Fruit fly (Drosophila melanogaster) whole organism, embryonic: ENCODE data around the gene P5CDh2.
A peak's percentile ranks its signal among the peaks of the same experiment; 100 is the strongest.

ENCODE experiments used
- Atf6 ChIP-seq: fragments of 200-800 bp; sonication (Bioruptor generic); IDR thresholded peaks from 2 replicates; pipeline ENCODE4 v1.3.6; 2022; ENCODE audit warnings: missing biosample characterization, missing genetic modification characterization
- CG1024 ChIP-seq: fragments of 200-800 bp; sonication (Bioruptor generic); IDR thresholded peaks from 2 replicates; pipeline ENCODE4 v1.3.6; 2022; ENCODE audit warnings: missing biosample characterization, missing genetic modification characterization
- CG11093 ChIP-seq: fragments of 200-800 bp; sonication (Bioruptor generic); IDR thresholded peaks from 3 replicates; pipeline ENCODE4 v1.3.6; 2022; ENCODE audit warnings: missing biosample characterization, missing genetic modification characterization
- CG11723 ChIP-seq: fragments of 200-800 bp; sonication (Bioruptor generic); optimal IDR thresholded peaks from 2 replicates; lab custom pipeline; 2017; ENCODE audit warnings: missing biosample characterization, mild to moderate bottlenecking, missing genetic modification characterization
- CG12299 ChIP-seq: fragments of 200-800 bp; sonication (Bioruptor generic); optimal IDR thresholded peaks from 2 replicates; lab custom pipeline; 2018; ENCODE audit warnings: missing biosample characterization, mild to moderate bottlenecking, missing genetic modification characterization
- CG13123 ChIP-seq: fragments of 200-800 bp; sonication (Bioruptor generic); optimal IDR thresholded peaks from 2 replicates; lab custom pipeline; 2016; ENCODE audit warnings: missing biosample characterization, missing genetic modification characterization
- CG13775 ChIP-seq: fragments of 200-800 bp; sonication (Bioruptor generic); optimal IDR thresholded peaks from 3 replicates; lab custom pipeline; 2017; ENCODE audit warnings: missing biosample characterization, mild to moderate bottlenecking, missing genetic modification characterization
- CG14710 ChIP-seq: fragments of 200-800 bp; sonication (Bioruptor generic); optimal IDR thresholded peaks from 3 replicates; lab custom pipeline; 2019; ENCODE audit warnings: missing biosample characterization, mild to moderate bottlenecking, missing genetic modification characterization, moderate library complexity
- CG15601 ChIP-seq: fragments of 200-800 bp; sonication (Bioruptor generic); optimal IDR thresholded peaks from 3 replicates; lab custom pipeline; 2019; ENCODE audit warnings: missing biosample characterization, mild to moderate bottlenecking, missing genetic modification characterization, moderate library complexity
- CG16815 ChIP-seq: fragments of 200-800 bp; sonication (Bioruptor generic); optimal IDR thresholded peaks from 3 replicates; lab custom pipeline; 2017; ENCODE audit warnings: missing biosample characterization, mild to moderate bottlenecking, missing genetic modification characterization
- CG17186 ChIP-seq: fragments of 200-800 bp; sonication (Bioruptor generic); optimal IDR thresholded peaks from 3 replicates; lab custom pipeline; 2017; ENCODE audit warnings: missing biosample characterization, missing genetic modification reagents, missing genetic modification characterization
- CG32767 ChIP-seq: fragments of 200-800 bp; sonication (Bioruptor generic); IDR thresholded peaks from 2 replicates; pipeline ENCODE4 v1.3.6; 2022; ENCODE audit warnings: missing biosample characterization, missing genetic modification characterization
- CG7963 ChIP-seq: fragments of 200-800 bp; sonication (Bioruptor generic); IDR thresholded peaks from 3 replicates; pipeline ENCODE4 v1.3.6; 2022; ENCODE audit warnings: missing biosample characterization, missing genetic modification characterization; ENCODE audit not compliant: partially characterized antibody
- CG8388 ChIP-seq: fragments of 200-800 bp; sonication (Bioruptor generic); optimal IDR thresholded peaks from 2 replicates; lab custom pipeline; 2019; ENCODE audit warnings: missing biosample characterization, mild to moderate bottlenecking, missing genetic modification characterization, moderate library complexity
- CG8478 ChIP-seq: fragments of >200 bp; optimal IDR thresholded peaks from 2 replicates; lab custom pipeline; 2018
- Chrac-16 ChIP-seq: fragments of 200-800 bp; sonication (Bioruptor generic); optimal IDR thresholded peaks from 3 replicates; lab custom pipeline; 2016; ENCODE audit warnings: missing biosample characterization, missing genetic modification characterization
- Doc3 ChIP-seq: fragments of 200-800 bp; sonication (Bioruptor generic); IDR thresholded peaks from 3 replicates; pipeline ENCODE4 v1.3.6; 2022; ENCODE audit warnings: missing biosample characterization, missing genetic modification characterization; ENCODE audit not compliant: partially characterized antibody
- Ets97D ChIP-seq: fragments of 200-800 bp; sonication (Bioruptor generic); optimal IDR thresholded peaks from 3 replicates; lab custom pipeline; 2016; ENCODE audit warnings: missing biosample characterization, missing genetic modification characterization
- Gsc ChIP-seq: fragments of 200-800 bp; sonication (Bioruptor generic); IDR thresholded peaks from 2 replicates; pipeline ENCODE4 v1.3.6; 2022; ENCODE audit warnings: missing biosample characterization, missing genetic modification characterization
- MESR4 ChIP-seq: fragments of 200-800 bp; sonication (Bioruptor generic); optimal IDR thresholded peaks from 2 replicates; lab custom pipeline; 2018; ENCODE audit warnings: missing biosample characterization, mild to moderate bottlenecking, missing genetic modification characterization, moderate library complexity
- Mad ChIP-seq: fragments of 200-800 bp; sonication (Bioruptor generic); optimal IDR thresholded peaks from 2 replicates; lab custom pipeline; 2016; ENCODE audit warnings: missing biosample characterization, missing genetic modification characterization
- Mes4 ChIP-seq: fragments of 200-800 bp; sonication (Bioruptor generic); optimal IDR thresholded peaks from 2 replicates; lab custom pipeline; 2016; ENCODE audit warnings: missing biosample characterization, missing genetic modification characterization
- NC2β ChIP-seq: fragments of 200-800 bp; sonication (Bioruptor generic); optimal IDR thresholded peaks from 2 replicates; lab custom pipeline; 2016; ENCODE audit warnings: missing biosample characterization, missing genetic modification characterization
- NFAT ChIP-seq: fragments of 200-800 bp; sonication (Bioruptor generic); IDR thresholded peaks from 2 replicates; pipeline ENCODE4 v1.3.6; 2022; ENCODE audit warnings: missing biosample characterization, missing genetic modification characterization
- Nf-YC ChIP-seq: fragments of 200-800 bp; optimal IDR thresholded peaks from 3 replicates; lab custom pipeline; 2019; ENCODE audit warnings: missing biosample characterization, mild to moderate bottlenecking, missing genetic modification characterization, moderate library complexity
- Oaz ChIP-seq: fragments of 200-800 bp; sonication (Bioruptor generic); IDR thresholded peaks from 2 replicates; pipeline ENCODE4 v1.3.6; 2022; ENCODE audit warnings: missing biosample characterization, missing genetic modification characterization
- Side ChIP-seq: fragments of 200-800 bp; sonication (Bioruptor generic); optimal IDR thresholded peaks from 2 replicates; lab custom pipeline; 2016; ENCODE audit warnings: missing biosample characterization, missing genetic modification characterization
- al ChIP-seq: fragments of 200-800 bp; sonication (Bioruptor generic); IDR thresholded peaks from 2 replicates; pipeline ENCODE4 v1.3.6; 2022; ENCODE audit warnings: missing biosample characterization, missing genetic modification characterization
- ato ChIP-seq: fragments of 200-800 bp; sonication (Bioruptor generic); IDR thresholded peaks from 2 replicates; pipeline ENCODE4 v1.3.6; 2022; ENCODE audit warnings: missing biosample characterization, missing genetic modification characterization; ENCODE audit not compliant: partially characterized antibody
- bcd ChIP-seq: fragments of 200-800 bp; sonication (Bioruptor generic); optimal IDR thresholded peaks from 2 replicates; lab custom pipeline; 2017; ENCODE audit warnings: missing biosample characterization, mild to moderate bottlenecking, missing genetic modification characterization
- bigmax ChIP-seq: fragments of 200-800 bp; sonication (Bioruptor generic); optimal IDR thresholded peaks from 2 replicates; lab custom pipeline; 2018; ENCODE audit warnings: missing biosample characterization, mild to moderate bottlenecking, missing genetic modification characterization
- cato ChIP-seq: fragments of 200-800 bp; sonication (Bioruptor generic); optimal IDR thresholded peaks from 2 replicates; lab custom pipeline; 2016; ENCODE audit warnings: missing biosample characterization, missing genetic modification characterization, borderline replicate concordance
- dati ChIP-seq: fragments of 200-800 bp; sonication (Bioruptor generic); IDR thresholded peaks from 2 replicates; pipeline ENCODE4 v1.3.6; 2022; ENCODE audit warnings: missing biosample characterization, missing genetic modification characterization
- dimm ChIP-seq: fragments of 200-800 bp; sonication (Bioruptor generic); IDR thresholded peaks from 2 replicates; pipeline ENCODE4 v1.3.6; 2022; ENCODE audit warnings: missing biosample characterization, missing genetic modification characterization
- dysf ChIP-seq: fragments of 200-800 bp; sonication (Bioruptor generic); IDR thresholded peaks from 3 replicates; pipeline ENCODE4 v1.3.6; 2022; ENCODE audit warnings: missing biosample characterization, missing genetic modification characterization
- eve ChIP-seq, 2 experiments: fragments of >200 bp; optimal IDR thresholded peaks; 2 replicates each; lab custom pipeline; 2017; ENCODE audit warnings: missing biosample characterization in 2 of 2, missing genetic modification characterization in 2 of 2
- gcm ChIP-seq: fragments of 200-800 bp; sonication (Bioruptor generic); optimal IDR thresholded peaks from 2 replicates; lab custom pipeline; 2019; ENCODE audit warnings: missing biosample characterization, mild to moderate bottlenecking, missing genetic modification characterization, moderate library complexity
- gt ChIP-seq: fragments of 200-800 bp; sonication (Bioruptor generic); IDR thresholded peaks from 2 replicates; pipeline ENCODE4 v1.3.6; 2022; ENCODE audit warnings: missing biosample characterization, missing genetic modification characterization
- h ChIP-seq: fragments of >200 bp; optimal IDR thresholded peaks from 2 replicates; lab custom pipeline; 2017
- hth ChIP-seq: fragments of >200 bp; optimal IDR thresholded peaks from 2 replicates; lab custom pipeline; 2017; ENCODE audit warnings: inconsistent platforms
- kay ChIP-seq: fragments of 200-800 bp; sonication (Bioruptor generic); optimal IDR thresholded peaks from 2 replicates; lab custom pipeline; 2016; ENCODE audit warnings: missing biosample characterization, missing genetic modification characterization
- klu ChIP-seq: fragments of 200-800 bp; sonication (Bioruptor generic); IDR thresholded peaks from 2 replicates; pipeline ENCODE4 v1.3.6; 2022; ENCODE audit warnings: missing biosample characterization, missing genetic modification characterization
- lbe ChIP-seq: fragments of 200-800 bp; sonication (Bioruptor generic); optimal IDR thresholded peaks from 2 replicates; lab custom pipeline; 2016; ENCODE audit warnings: missing biosample characterization, mild to moderate bottlenecking, missing genetic modification characterization
- mirr ChIP-seq: fragments of 200-800 bp; sonication (Bioruptor generic); optimal IDR thresholded peaks from 3 replicates; lab custom pipeline; 2018; ENCODE audit warnings: missing biosample characterization, mild to moderate bottlenecking, missing genetic modification characterization
- pan ChIP-seq, 4 experiments: fragments of >200 bp in 3 of 4; fragments of 200-800 bp in 1 of 4; sonication (Bioruptor generic) in 1 of 4; optimal IDR thresholded peaks in 3 of 4; IDR thresholded peaks in 1 of 4; 2 replicates each; pipeline versions ENCODE4 v1.3.6 to Lab custom; 2017 to 2022; ENCODE audit warnings: missing biosample characterization in 2 of 4, missing genetic modification characterization in 2 of 4, mixed read lengths in 1 of 4
- pb ChIP-seq: fragments of 200-800 bp; sonication (Bioruptor generic); optimal IDR thresholded peaks from 3 replicates; lab custom pipeline; 2016; ENCODE audit warnings: missing biosample characterization, missing genetic modification characterization
- pzg ChIP-seq: fragments of 200-800 bp; sonication (Bioruptor generic); optimal IDR thresholded peaks from 3 replicates; lab custom pipeline; 2018; ENCODE audit warnings: missing biosample characterization, mild to moderate bottlenecking, missing genetic modification characterization, moderate library complexity
- row ChIP-seq: fragments of 200-800 bp; sonication (Bioruptor generic); IDR thresholded peaks from 3 replicates; pipeline ENCODE4 v1.3.6; 2022; ENCODE audit warnings: missing biosample characterization, missing genetic modification characterization
- sd ChIP-seq: fragments of 200-800 bp; sonication (Bioruptor generic); optimal IDR thresholded peaks from 3 replicates; lab custom pipeline; 2018; ENCODE audit warnings: missing biosample characterization, mild to moderate bottlenecking, missing genetic modification characterization, moderate library complexity
- seq ChIP-seq: fragments of 200-800 bp; sonication (Bioruptor generic); IDR thresholded peaks from 2 replicates; pipeline ENCODE4 v1.3.6; 2022; ENCODE audit warnings: missing biosample characterization, missing genetic modification characterization
- toy ChIP-seq: fragments of 200-800 bp; sonication (Bioruptor generic); IDR thresholded peaks from 2 replicates; pipeline ENCODE4 v1.3.6; 2022; ENCODE audit warnings: missing biosample characterization, missing genetic modification characterization
- zfh1 ChIP-seq: fragments of 200-800 bp; sonication (Bioruptor generic); IDR thresholded peaks from 3 replicates; pipeline ENCODE4 v1.3.6; 2022; ENCODE audit warnings: missing biosample characterization, missing genetic modification characterization

The P5CDh2 gene

DNA sequence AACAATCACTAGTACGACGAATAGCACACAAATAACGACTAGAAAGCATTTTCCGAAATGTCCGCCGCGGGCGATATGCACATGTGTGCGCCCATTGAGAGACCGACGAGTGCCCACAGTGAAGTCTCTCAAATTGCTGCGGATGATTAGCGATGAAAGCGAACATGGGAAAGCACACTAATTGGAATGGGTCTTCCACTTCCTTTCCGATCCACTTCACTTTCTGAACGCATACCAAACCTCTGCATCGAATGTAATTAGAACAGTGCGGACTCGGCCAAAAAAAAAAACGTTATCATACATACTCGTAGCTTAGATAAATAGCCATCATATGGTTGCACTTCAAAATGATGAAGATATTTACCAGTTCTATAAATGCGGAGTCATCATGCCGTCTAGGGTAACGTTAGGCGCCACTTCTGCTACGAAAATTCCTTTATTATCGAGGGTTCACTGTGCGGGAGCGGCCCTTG lies 27.7 kb upstream of the P5CDh2 start (continued):
- TF ChIP-seq toy (GFP tag; lab: Robert Waterston, UW) = no peak
- TF ChIP-seq sd (tag; lab: Kevin White, UChicago) = peak; percentile 50
- TF ChIP-seq CG7963 (GFP tag; lab: Robert Waterston, UW) = no peak
- no peak for TF ChIP-seq CG17186 (GFP tag; lab: Kevin White, UChicago)
- no peak for TF ChIP-seq Nf-YC (tag; lab: Kevin White, UChicago)
- no peak for TF ChIP-seq CG11093 (GFP tag; lab: Robert Waterston, UW)
- TF ChIP-seq cato (GFP tag; lab: Kevin White, UChicago) = no peak
- no peak for TF ChIP-seq Gsc
- TF ChIP-seq Atf6 (GFP tag; lab: Robert Waterston, UW) = no peak; the same call in 1 of the 2 replicates
- no peak for TF ChIP-seq CG8478
- TF ChIP-seq Mes4 = peak; percentile 55
- peak; percentile 31 for TF ChIP-seq CG14710 (tag; lab: Kevin White, UChicago)
- TF ChIP-seq MESR4 (GFP tag; lab: Kevin White, UChicago) = no peak
- no peak for TF ChIP-seq h (lab: Kevin White, UChicago)
- TF ChIP-seq Oaz = no peak
- TF ChIP-seq NFAT (GFP tag; lab: Robert Waterston, UW) = no peak
- peak; percentile 61 for TF ChIP-seq pb (GFP tag; lab: Kevin White, UChicago)
- no peak; the same call in 1 of the 2 replicates for TF ChIP-seq CG32767 (GFP tag; lab: Robert Waterston, UW)
- no peak for TF ChIP-seq gcm (GFP tag; lab: Kevin White, UChicago)
- no peak for TF ChIP-seq zfh1
- TF ChIP-seq CG11723 (GFP tag; lab: Kevin White, UChicago) = peak; percentile 3
- TF ChIP-seq gt (GFP tag; lab: Robert Waterston, UW) = no peak
- peak; percentile 38 for TF ChIP-seq kay (GFP tag; lab: Kevin White, UChicago)
- TF ChIP-seq row (GFP tag; lab: Robert Waterston, UW) = peak; percentile 74
- no peak for TF ChIP-seq bcd (GFP tag; lab: Kevin White, UChicago)
- peak; percentile 35 for TF ChIP-seq CG13775 (GFP tag; lab: Kevin White, UChicago)
- peak; percentile 44 for TF ChIP-seq Side (GFP tag; lab: Kevin White, UChicago)
- TF ChIP-seq pzg (GFP tag; lab: Kevin White, UChicago) = no peak
- TF ChIP-seq Ets97D (GFP tag; lab: Kevin White, UChicago) = no peak
- TF ChIP-seq CG13123 (GFP tag; lab: Kevin White, UChicago) = no peak
- no peak for TF ChIP-seq Mad (GFP tag; lab: Kevin White, UChicago)
- TF ChIP-seq CG1024 = 0 out of 2 replicates have a peak, but pooled peaks have one; percentile 1
- peak; percentile 60 for TF ChIP-seq NC2β
- TF ChIP-seq al = no peak
- TF ChIP-seq dysf = peak; percentile 40; the same call in 1 of the 3 replicates
- TF ChIP-seq klu = no peak
- no peak for TF ChIP-seq bigmax (GFP tag; lab: Kevin White, UChicago)
- no peak for TF ChIP-seq dimm (GFP tag; lab: Robert Waterston, UW)
- no peak for TF ChIP-seq ato (GFP tag; lab: Robert Waterston, UW)
- no peak for TF ChIP-seq pan (optimal IDR thresholded peaks at IDR 0.05; lab: Kevin White, UChicago)
- TF ChIP-seq pan (GFP tag; optimal IDR thresholded peaks at IDR 0.05 in 1 of 2, IDR thresholded peaks at IDR 0.05 in 1 of 2) = no peak
- TF ChIP-seq CG8388 (GFP tag; lab: Kevin White, UChicago) = peak; percentile 33
- no peak for TF ChIP-seq Doc3 (GFP tag; lab: Robert Waterston, UW)
- no peak for TF ChIP-seq CG12299 (tag; lab: Kevin White, UChicago)
- TF ChIP-seq mirr (GFP tag; lab: Kevin White, UChicago) = no peak
- no peak for TF ChIP-seq hth (lab: Kevin White, UChicago)
- no peak for TF ChIP-seq seq (GFP tag; lab: Robert Waterston, UW)
- peak; percentile 50 for TF ChIP-seq CG15601
- no peak for TF ChIP-seq lbe (GFP tag; lab: Kevin White, UChicago)
- peak in 1 of 2 experiments; percentile 77 for TF ChIP-seq eve (GFP tag; optimal IDR thresholded peaks at IDR 0.05; lab: Kevin White, UChicago)
- peak; percentile 33 for TF ChIP-seq Chrac-16 (GFP tag; lab: Kevin White, UChicago)
- TF ChIP-seq dati = no peak
- TF ChIP-seq CG16815 = peak; percentile 47
